Worm (Caenorhabditis elegans): Measurements from ENCODE around the gene cfap-36.

Gene cfap-36

DNA sequence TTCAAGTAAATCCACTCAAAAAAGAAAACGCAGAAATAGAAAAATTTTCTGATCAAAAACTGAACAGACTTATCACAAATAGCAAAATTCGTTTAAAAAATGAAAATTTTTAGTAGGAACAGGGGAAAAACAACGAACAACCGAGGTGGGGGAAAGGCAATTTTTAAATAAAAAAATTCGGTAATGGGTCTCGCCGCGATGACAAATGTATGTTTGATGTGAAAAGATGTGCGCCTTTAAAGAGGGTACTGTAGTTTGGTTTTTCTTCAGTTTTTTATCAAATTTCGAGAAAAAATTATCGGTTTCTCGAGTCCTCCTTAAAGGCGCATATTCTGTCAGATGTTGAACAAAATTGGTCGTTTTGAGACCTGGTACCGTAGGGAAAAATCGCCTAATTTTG lies 48.1 kb downstream of the cfap-36 start:
- no peak for TF ChIP-seq K12H6.12 (tag; optimal IDR thresholded peaks at IDR 0.05)
- no peak for TF ChIP-seq lin-40 (tag; optimal IDR thresholded peaks at IDR 0.05)
- TF ChIP-seq madf-3 (GFP tag; IDR thresholded peaks at IDR 0.05) = no peak
- peak; percentile 11 for TF ChIP-seq lsl-1 (GFP tag; optimal IDR thresholded peaks at IDR 0.05)
- TF ChIP-seq pbrm-1 (GFP tag; IDR thresholded peaks at IDR 0.05) = 0 out of 2 replicates have a peak, but pooled peaks have one; percentile 14
- TF ChIP-seq B0261.1 (tag; optimal IDR thresholded peaks at IDR 0.05) = no peak
- peak; percentile 48 for TF ChIP-seq madf-6 (GFP tag; IDR thresholded peaks at IDR 0.05)
- peak; percentile 8 for TF ChIP-seq F49E8.2 (tag; optimal IDR thresholded peaks at IDR 0.05; ENCODE audit: insufficient read depth)
- TF ChIP-seq egl-44 (GFP tag; IDR thresholded peaks at IDR 0.05) = no peak
- no peak for TF ChIP-seq ceh-79 (tag; optimal IDR thresholded peaks at IDR 0.05)
- no peak for TF ChIP-seq bed-1 (GFP tag; IDR thresholded peaks at IDR 0.05)

DNA sequence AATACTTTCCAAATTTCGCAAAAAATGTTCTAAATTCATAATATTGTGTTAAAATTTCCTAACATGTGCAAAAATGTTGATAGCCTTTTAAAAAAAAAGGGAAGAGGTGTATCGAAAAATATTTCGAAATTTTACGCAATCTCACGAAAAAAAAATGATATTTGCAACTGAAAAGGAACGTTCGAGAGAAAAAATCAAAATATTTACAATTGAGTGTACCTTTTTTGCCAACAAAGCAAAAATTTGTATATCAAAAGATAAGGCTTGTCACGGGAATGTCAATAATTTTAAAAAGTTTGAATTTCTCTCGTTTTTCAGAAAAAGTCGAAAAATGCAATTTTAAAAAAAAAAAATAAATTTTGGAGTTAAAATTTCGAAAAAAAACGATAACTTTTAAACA lies 48.5 kb downstream of the cfap-36 start:
- peak; percentile 27 for TF ChIP-seq nhr-80 (tag; optimal IDR thresholded peaks at IDR 0.05)
- TF ChIP-seq hsf-1 (GFP tag; IDR thresholded peaks at IDR 0.05) = no peak
- TF ChIP-seq hmg-20 (GFP tag; IDR thresholded peaks at IDR 0.05) = no peak
- TF ChIP-seq nhr-179 (tag; optimal IDR thresholded peaks at IDR 0.05) = no peak
- TF ChIP-seq ztf-6 (GFP tag; IDR thresholded peaks at IDR 0.05) = no peak
- TF ChIP-seq F49E8.2 (tag; optimal IDR thresholded peaks at IDR 0.05; ENCODE audit: insufficient read depth) = no peak
- TF ChIP-seq F37B4.10 (GFP tag; IDR thresholded peaks at IDR 0.05) = no peak
- TF ChIP-seq nfyb-1 (GFP tag; IDR thresholded peaks at IDR 0.05) = no peak
- no peak for TF ChIP-seq ZK185.1 (tag; optimal IDR thresholded peaks at IDR 0.05; ENCODE audit: poor library complexity, severe bottlenecking)
- peak; percentile 30 for TF ChIP-seq ceh-79 (tag; optimal IDR thresholded peaks at IDR 0.05)
- no peak for TF ChIP-seq ama-1 (optimal IDR thresholded peaks at IDR 0.05)
- TF ChIP-seq ama-1 (GFP tag; optimal IDR thresholded peaks at IDR 0.05) = no peak
- TF ChIP-seq ccch-3 (GFP tag; optimal IDR thresholded peaks at IDR 0.05) = no peak
- no peak for TF ChIP-seq B0336.3 (GFP tag; IDR thresholded peaks at IDR 0.05)
- TF ChIP-seq B0261.1 (tag; optimal IDR thresholded peaks at IDR 0.05) = no peak
- no peak for TF ChIP-seq lin-40 (tag; optimal IDR thresholded peaks at IDR 0.05)
- no peak for TF ChIP-seq sdz-38 (tag; optimal IDR thresholded peaks at IDR 0.05)
- peak; percentile 22 for TF ChIP-seq unc-62 (GFP tag; optimal IDR thresholded peaks at IDR 0.05)
- no peak for TF ChIP-seq snpc-4 (GFP tag; optimal IDR thresholded peaks at IDR 0.05)
- peak in 1 of 4 experiments; percentile 15 for TF ChIP-seq snpc-4 (tag; optimal IDR thresholded peaks at IDR 0.05)
- TF ChIP-seq ztf-26 (tag; optimal IDR thresholded peaks at IDR 0.05) = peak; percentile 2
- no peak for TF ChIP-seq F57A8.1 (GFP tag; optimal IDR thresholded peaks at IDR 0.05)
- TF ChIP-seq ztf-28 (GFP tag; IDR thresholded peaks at IDR 0.05) = no peak
- TF ChIP-seq let-607 (tag; optimal IDR thresholded peaks at IDR 0.05) = peak; percentile 97 to 99
- peak; percentile 57 for TF ChIP-seq attf-5 (GFP tag; optimal IDR thresholded peaks at IDR 0.05)
- no peak for TF ChIP-seq lir-1 (GFP tag; conservative IDR thresholded peaks at IDR 0.05)
- no peak for TF ChIP-seq nfya-1 (tag; optimal IDR thresholded peaks at IDR 0.05; ENCODE audit: borderline replicate concordance, insufficient read depth)
- 0 out of 2 replicates have a peak, but pooled peaks have one; percentile 51 for TF ChIP-seq madf-3 (GFP tag; IDR thresholded peaks at IDR 0.05)
- no peak for TF ChIP-seq mxl-1 (tag; optimal IDR thresholded peaks at IDR 0.05)
- no peak for TF ChIP-seq lin-26 (GFP tag; IDR thresholded peaks at IDR 0.05)
- TF ChIP-seq C17E4.6 (GFP tag; IDR thresholded peaks at IDR 0.05) = no peak
- no peak for TF ChIP-seq unc-130 (GFP tag; optimal IDR thresholded peaks at IDR 0.05)
- no peak for TF ChIP-seq him-1 (tag; optimal IDR thresholded peaks at IDR 0.05)
- peak; percentile 59; the same call in 1 of the 2 replicates for TF ChIP-seq cebp-1 (GFP tag; IDR thresholded peaks at IDR 0.05)
- TF ChIP-seq cebp-1 (tag; optimal IDR thresholded peaks at IDR 0.05) = peak; percentile 85
- no peak for TF ChIP-seq K12H6.12 (tag; optimal IDR thresholded peaks at IDR 0.05)
- no peak for TF ChIP-seq F22D6.2 (tag; optimal IDR thresholded peaks at IDR 0.05)
- no peak for TF ChIP-seq bed-2 (GFP tag; IDR thresholded peaks at IDR 0.05)
- TF ChIP-seq F23B12.7 (tag; optimal IDR thresholded peaks at IDR 0.05; ENCODE audit: insufficient read depth) = no peak
- no peak for TF ChIP-seq repo-1 (tag; optimal IDR thresholded peaks at IDR 0.05)
- TF ChIP-seq mcd-1 (GFP tag; IDR thresholded peaks at IDR 0.05) = no peak
- no peak for TF ChIP-seq rcor-1 (GFP tag; IDR thresholded peaks at IDR 0.05)
